Fruit fly (Drosophila melanogaster) whole organism, adult: ENCODE data around the gene gry.

Experiments used
- CG11617 ChIP-seq: fragments of 200-800 bp; sonication (Bioruptor generic); optimal IDR thresholded peaks from 2 replicates; lab custom pipeline; 2017; ENCODE audit warnings: mild to moderate bottlenecking, missing biosample characterization, missing genetic modification reagents, missing genetic modification characterization
- CG12768 ChIP-seq: fragments of 200-800 bp; sonication (Bioruptor generic); optimal IDR thresholded peaks from 2 replicates; lab custom pipeline; 2017; ENCODE audit warnings: missing biosample characterization, missing genetic modification characterization, mild to moderate bottlenecking, moderate library complexity, missing genetic modification reagents
- CG14711 ChIP-seq: fragments of 200-800 bp; sonication (Bioruptor generic); optimal IDR thresholded peaks from 2 replicates; lab custom pipeline; 2018; ENCODE audit warnings: missing biosample characterization, mild to moderate bottlenecking, missing genetic modification characterization, moderate library complexity
- CG1620 ChIP-seq: fragments of 200-800 bp; sonication (Bioruptor generic); optimal IDR thresholded peaks from 2 replicates; lab custom pipeline; 2016; ENCODE audit warnings: missing biosample characterization, missing genetic modification characterization
- CG33017 ChIP-seq: fragments of 200-800 bp; sonication (Bioruptor generic); optimal IDR thresholded peaks from 2 replicates; lab custom pipeline; 2018; ENCODE audit warnings: missing biosample characterization, mild to moderate bottlenecking, missing genetic modification characterization, moderate library complexity
- CG5204 ChIP-seq: fragments of 200-800 bp; sonication (Bioruptor generic); optimal IDR thresholded peaks from 2 replicates; lab custom pipeline; 2016; ENCODE audit warnings: missing biosample characterization, missing genetic modification characterization
- CG7045 ChIP-seq: fragments of 200-800 bp; sonication (Bioruptor generic); optimal IDR thresholded peaks from 2 replicates; lab custom pipeline; 2017; ENCODE audit warnings: missing biosample characterization, mild to moderate bottlenecking, missing genetic modification characterization
- CG7101 ChIP-seq: fragments of 200-800 bp; sonication (Bioruptor generic); optimal IDR thresholded peaks from 2 replicates; lab custom pipeline; 2018; ENCODE audit warnings: missing biosample characterization, mild to moderate bottlenecking, missing genetic modification characterization, moderate library complexity
- Clk ChIP-seq: fragments of 200-800 bp; sonication (Bioruptor generic); optimal IDR thresholded peaks from 2 replicates; lab custom pipeline; 2017; ENCODE audit warnings: missing biosample characterization, missing genetic modification characterization
- Crg-1 ChIP-seq: fragments of 200-800 bp; sonication (Bioruptor generic); optimal IDR thresholded peaks from 2 replicates; lab custom pipeline; 2016; ENCODE audit warnings: missing biosample characterization, missing genetic modification characterization
- Hr96 ChIP-seq: fragments of 200-800 bp; sonication (Bioruptor generic); optimal IDR thresholded peaks from 2 replicates; lab custom pipeline; 2016; ENCODE audit warnings: missing biosample characterization, missing genetic modification characterization
- Mnt ChIP-seq: fragments of 200-800 bp; sonication (Bioruptor generic); optimal IDR thresholded peaks from 2 replicates; lab custom pipeline; 2016; ENCODE audit warnings: missing biosample characterization, mild to moderate bottlenecking, missing genetic modification characterization
- bab1 ChIP-seq: fragments of 200-800 bp; sonication (Bioruptor generic); optimal IDR thresholded peaks from 3 replicates; lab custom pipeline; 2019; ENCODE audit warnings: missing biosample characterization, mild to moderate bottlenecking, missing genetic modification characterization, moderate library complexity
- cic ChIP-seq: fragments of 200-800 bp; sonication (Bioruptor generic); optimal IDR thresholded peaks from 2 replicates; lab custom pipeline; 2017; ENCODE audit warnings: missing biosample characterization, mild to moderate bottlenecking, missing genetic modification characterization, moderate library complexity
- cnc ChIP-seq, 2 experiments: fragments of >200 bp; optimal IDR thresholded peaks; 2 replicates each; lab custom pipeline; 2017
- kay ChIP-seq: fragments of 200-800 bp; sonication (Bioruptor generic); peaks from one replicate; lab custom pipeline; 2016; ENCODE audit warnings: missing biosample characterization, missing genetic modification characterization, borderline replicate concordance
- ovo ChIP-seq: fragments of 200-800 bp; sonication (Bioruptor generic); optimal IDR thresholded peaks from 2 replicates; lab custom pipeline; 2016; ENCODE audit warnings: missing biosample characterization, missing genetic modification characterization
- pad ChIP-seq: fragments of 200-800 bp; sonication (Bioruptor generic); optimal IDR thresholded peaks from 3 replicates; lab custom pipeline; 2017; ENCODE audit warnings: missing biosample characterization, missing genetic modification characterization, mild to moderate bottlenecking, moderate library complexity, missing genetic modification reagents
- tj ChIP-seq: fragments of 200-800 bp; sonication (Bioruptor generic); optimal IDR thresholded peaks from 3 replicates; lab custom pipeline; 2017; ENCODE audit warnings: missing biosample characterization, mild to moderate bottlenecking, missing genetic modification characterization, moderate library complexity
- toe ChIP-seq: fragments of 200-800 bp; sonication (Bioruptor generic); optimal IDR thresholded peaks from 2 replicates; lab custom pipeline; 2016; ENCODE audit warnings: missing biosample characterization, missing genetic modification characterization

gry gene

DNA sequence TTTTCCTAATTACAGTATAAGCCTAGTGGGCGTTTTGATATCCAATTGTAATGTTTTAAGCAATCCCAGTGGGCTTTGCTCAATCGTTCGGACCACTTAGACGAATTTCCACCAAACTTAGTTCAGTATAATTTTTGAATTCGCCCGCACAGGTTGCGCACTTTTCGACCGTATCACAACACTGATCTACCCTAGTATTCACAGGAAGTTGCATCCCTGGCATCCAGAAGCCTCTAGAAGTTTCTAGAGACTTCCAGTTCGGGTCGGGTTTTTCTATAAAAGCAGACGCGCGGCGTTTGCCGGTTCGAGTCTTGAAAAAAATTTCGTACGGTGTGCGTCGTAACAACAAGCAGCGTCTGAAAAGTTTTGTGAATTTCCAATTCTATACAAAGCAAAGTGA lies 6.0 kb upstream of the gry start, which contains the start of gene Hsp83:
Gene Hsp83, plus strand, starts transcription at position 58 of the 400 bp plus-strand sequence.
- TF ChIP-seq CG14711 (peak; percentile 86), bab1 (GFP tag; lab: Kevin White, UChicago) (peak; percentile 98), kay (GFP tag; lab: Kevin White, UChicago) (peak; percentile 98), pad (peak; percentile 91), CG12768 (GFP tag; lab: Kevin White, UChicago) (peak; percentile 99), Hr96 (GFP tag; lab: Kevin White, UChicago) (peak; percentile 97), Mnt (GFP tag; lab: Kevin White, UChicago) (peak; percentile 98), CG7045 (GFP tag; lab: Kevin White, UChicago) (peak; percentile 99), CG11617 (GFP tag; lab: Kevin White, UChicago) (peak; percentile 99), CG1620 (GFP tag; lab: Kevin White, UChicago) (peak; percentile 91), cic (peak; percentile 99), CG5204 (peak; percentile 96), CG33017 (peak; percentile 99), Clk (peak; percentile 92), toe (GFP tag; lab: Kevin White, UChicago) (peak; percentile 86), ovo (peak; percentile 96), cnc (optimal IDR thresholded peaks at IDR 0.05; lab: Kevin White, UChicago) (no peak), CG7101 (tag; lab: Kevin White, UChicago) (peak; percentile 99), Crg-1 (GFP tag; lab: Kevin White, UChicago) (peak; percentile 99), tj (GFP tag; lab: Kevin White, UChicago) (peak; percentile 87)

DNA sequence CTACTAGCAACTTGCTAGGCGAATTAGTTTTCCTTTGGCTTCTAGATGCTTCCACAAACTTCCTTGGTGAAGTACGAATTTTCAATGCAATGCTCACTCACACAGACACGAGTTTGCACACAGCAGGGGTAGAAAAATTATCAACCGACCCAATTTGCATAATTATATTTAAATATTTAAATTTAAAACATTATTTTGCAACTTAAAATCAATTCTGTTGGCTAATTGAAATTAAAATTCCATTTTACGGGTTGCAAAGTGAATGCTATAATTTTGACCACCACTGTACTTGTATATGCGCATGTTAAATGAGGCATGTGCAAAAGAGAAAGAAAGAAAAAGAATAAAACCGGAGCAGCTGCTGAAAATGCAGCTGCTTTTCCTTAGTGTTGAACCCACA lies 4.8 kb upstream of the gry start:
- TF ChIP-seq Mnt (GFP tag; lab: Kevin White, UChicago) = peak; percentile 77
- TF ChIP-seq CG12768 (GFP tag; lab: Kevin White, UChicago) = peak; percentile 87
- peak; percentile 87 for TF ChIP-seq bab1 (GFP tag; lab: Kevin White, UChicago)
- TF ChIP-seq Crg-1 (GFP tag; lab: Kevin White, UChicago) = peak; percentile 40
- TF ChIP-seq CG11617 (GFP tag; lab: Kevin White, UChicago) = peak; percentile 86
- TF ChIP-seq cic = peak; percentile 48
- TF ChIP-seq tj (GFP tag; lab: Kevin White, UChicago) = peak; percentile 58
- peak; percentile 59 for TF ChIP-seq CG1620 (GFP tag; lab: Kevin White, UChicago)
- peak; percentile 88 for TF ChIP-seq CG7045 (GFP tag; lab: Kevin White, UChicago)
- TF ChIP-seq pad = peak; percentile 70
- TF ChIP-seq Clk = peak; percentile 41
- no peak for TF ChIP-seq kay (GFP tag; lab: Kevin White, UChicago)
- TF ChIP-seq ovo = no peak
- peak; percentile 94 for TF ChIP-seq CG14711
- no peak for TF ChIP-seq cnc (optimal IDR thresholded peaks at IDR 0.05; lab: Kevin White, UChicago)
- no peak for TF ChIP-seq toe (GFP tag; lab: Kevin White, UChicago)
- peak; percentile 95 for TF ChIP-seq CG33017
- TF ChIP-seq CG7101 (tag; lab: Kevin White, UChicago) = peak; percentile 94
- peak; percentile 35 for TF ChIP-seq Hr96 (GFP tag; lab: Kevin White, UChicago)
- peak; percentile 46 for TF ChIP-seq CG5204

DNA sequence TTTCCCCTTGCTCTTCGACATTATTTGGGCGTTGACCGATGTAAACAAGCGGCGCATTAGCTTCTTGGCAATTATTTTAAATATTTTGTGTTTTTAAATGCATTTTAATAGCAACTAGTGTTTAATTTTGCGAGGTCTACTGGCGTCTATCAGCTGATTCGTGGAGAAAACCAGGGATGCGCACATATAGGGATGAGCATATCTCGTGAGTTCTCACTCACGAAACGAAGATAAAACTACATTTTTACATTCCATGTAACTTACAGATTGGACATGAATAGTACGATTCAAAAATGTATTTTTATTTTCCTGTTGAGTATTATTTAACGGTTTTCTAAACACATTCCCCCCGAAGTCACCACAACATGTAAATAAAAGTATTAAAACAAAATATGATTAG lies 1.4 kb upstream of the gry start, which contains the start of gene CG14966:
Gene CG14966, minus strand, starts transcription at position 168 of the 400 bp plus-strand sequence.
- TF ChIP-seq CG1620 (GFP tag; lab: Kevin White, UChicago) = peak; percentile 32
- TF ChIP-seq ovo = peak; percentile 54
- TF ChIP-seq toe (GFP tag; lab: Kevin White, UChicago) = peak; percentile 23
- peak; percentile 6 for TF ChIP-seq CG33017
- TF ChIP-seq bab1 (GFP tag; lab: Kevin White, UChicago) = peak; percentile 80
- peak; percentile 32 for TF ChIP-seq tj (GFP tag; lab: Kevin White, UChicago)
- peak; percentile 57 for TF ChIP-seq Mnt (GFP tag; lab: Kevin White, UChicago)
- no peak for TF ChIP-seq Hr96 (GFP tag; lab: Kevin White, UChicago)
- no peak for TF ChIP-seq Crg-1 (GFP tag; lab: Kevin White, UChicago)
- TF ChIP-seq CG14711 = no peak
- TF ChIP-seq CG7101 (tag; lab: Kevin White, UChicago) = peak; percentile 50
- no peak for TF ChIP-seq pad
- TF ChIP-seq CG7045 (GFP tag; lab: Kevin White, UChicago) = peak; percentile 5
- peak; percentile 2 for TF ChIP-seq cic
- TF ChIP-seq CG11617 (GFP tag; lab: Kevin White, UChicago) = peak; percentile 40
- no peak for TF ChIP-seq kay (GFP tag; lab: Kevin White, UChicago)

DNA sequence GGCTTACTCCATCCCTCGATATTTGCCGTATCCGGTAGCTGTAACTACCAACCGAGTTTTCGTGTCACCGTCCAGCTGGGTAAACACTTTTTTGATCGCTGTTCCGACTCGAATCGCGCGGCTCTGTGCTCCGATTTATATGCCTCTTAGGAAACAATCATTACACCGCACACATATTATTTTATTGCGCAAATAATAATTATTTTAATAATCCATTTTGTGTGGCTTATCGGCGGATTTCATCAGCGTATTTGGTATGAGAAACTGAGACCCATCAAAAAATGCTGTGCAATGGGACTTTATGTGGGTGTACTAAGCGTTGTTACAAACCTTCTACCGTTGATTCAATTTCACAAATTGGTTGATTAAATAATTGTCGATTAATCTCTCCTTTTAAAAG lies 4.2 kb downstream of the gry start, which contains the start of gene CG32271:
Gene CG32271, minus strand, starts transcription at position 101 of the 400 bp plus-strand sequence.
- TF ChIP-seq CG14711 (no peak), CG11617 (GFP tag; lab: Kevin White, UChicago) (no peak), cic (no peak), CG1620 (GFP tag; lab: Kevin White, UChicago) (no peak), Mnt (GFP tag; lab: Kevin White, UChicago) (no peak), tj (GFP tag; lab: Kevin White, UChicago) (no peak), CG7101 (tag; lab: Kevin White, UChicago) (no peak), cnc (optimal IDR thresholded peaks at IDR 0.05; lab: Kevin White, UChicago) (no peak), kay (GFP tag; lab: Kevin White, UChicago) (no peak), CG5204 (no peak), Hr96 (GFP tag; lab: Kevin White, UChicago) (no peak), CG12768 (GFP tag; lab: Kevin White, UChicago) (no peak), Crg-1 (GFP tag; lab: Kevin White, UChicago) (no peak), ovo (no peak), CG7045 (GFP tag; lab: Kevin White, UChicago) (no peak), pad (no peak), toe (GFP tag; lab: Kevin White, UChicago) (no peak), bab1 (GFP tag; lab: Kevin White, UChicago) (no peak), Clk (no peak)

dm6 chr3L:3204348-3204747 lies 5.5 kb downstream of the gry start, which contains the start of gene CG33159:
Gene CG33159, minus strand, starts transcription at chr3L:3204448.
- TF ChIP-seq kay (GFP tag; lab: Kevin White, UChicago) (no peak), CG5204 (no peak), bab1 (GFP tag; lab: Kevin White, UChicago) (no peak), toe (GFP tag; lab: Kevin White, UChicago) (no peak)
